Fruit fly (Drosophila melanogaster) whole organism, adult: ENCODE data around the gene CG32249.

Source experiments
- CG11617 ChIP-seq: fragments of 200-800 bp; sonication (Bioruptor generic); optimal IDR thresholded peaks from 2 replicates; lab custom pipeline; 2017; ENCODE audit warnings: mild to moderate bottlenecking, missing biosample characterization, missing genetic modification reagents, missing genetic modification characterization
- CG12768 ChIP-seq: fragments of 200-800 bp; sonication (Bioruptor generic); optimal IDR thresholded peaks from 2 replicates; lab custom pipeline; 2017; ENCODE audit warnings: missing biosample characterization, missing genetic modification characterization, mild to moderate bottlenecking, moderate library complexity, missing genetic modification reagents
- CG14711 ChIP-seq: fragments of 200-800 bp; sonication (Bioruptor generic); optimal IDR thresholded peaks from 2 replicates; lab custom pipeline; 2018; ENCODE audit warnings: missing biosample characterization, mild to moderate bottlenecking, missing genetic modification characterization, moderate library complexity
- CG1620 ChIP-seq: fragments of 200-800 bp; sonication (Bioruptor generic); optimal IDR thresholded peaks from 2 replicates; lab custom pipeline; 2016; ENCODE audit warnings: missing biosample characterization, missing genetic modification characterization
- CG33017 ChIP-seq: fragments of 200-800 bp; sonication (Bioruptor generic); optimal IDR thresholded peaks from 2 replicates; lab custom pipeline; 2018; ENCODE audit warnings: missing biosample characterization, mild to moderate bottlenecking, missing genetic modification characterization, moderate library complexity
- CG5204 ChIP-seq: fragments of 200-800 bp; sonication (Bioruptor generic); optimal IDR thresholded peaks from 2 replicates; lab custom pipeline; 2016; ENCODE audit warnings: missing biosample characterization, missing genetic modification characterization
- CG7045 ChIP-seq: fragments of 200-800 bp; sonication (Bioruptor generic); optimal IDR thresholded peaks from 2 replicates; lab custom pipeline; 2017; ENCODE audit warnings: missing biosample characterization, mild to moderate bottlenecking, missing genetic modification characterization
- CG7101 ChIP-seq: fragments of 200-800 bp; sonication (Bioruptor generic); optimal IDR thresholded peaks from 2 replicates; lab custom pipeline; 2018; ENCODE audit warnings: missing biosample characterization, mild to moderate bottlenecking, missing genetic modification characterization, moderate library complexity
- Clk ChIP-seq: fragments of 200-800 bp; sonication (Bioruptor generic); optimal IDR thresholded peaks from 2 replicates; lab custom pipeline; 2017; ENCODE audit warnings: missing biosample characterization, missing genetic modification characterization
- Hr96 ChIP-seq: fragments of 200-800 bp; sonication (Bioruptor generic); optimal IDR thresholded peaks from 2 replicates; lab custom pipeline; 2016; ENCODE audit warnings: missing biosample characterization, missing genetic modification characterization
- Mnt ChIP-seq: fragments of 200-800 bp; sonication (Bioruptor generic); optimal IDR thresholded peaks from 2 replicates; lab custom pipeline; 2016; ENCODE audit warnings: missing biosample characterization, mild to moderate bottlenecking, missing genetic modification characterization
- bab1 ChIP-seq: fragments of 200-800 bp; sonication (Bioruptor generic); optimal IDR thresholded peaks from 3 replicates; lab custom pipeline; 2019; ENCODE audit warnings: missing biosample characterization, mild to moderate bottlenecking, missing genetic modification characterization, moderate library complexity
- cic ChIP-seq: fragments of 200-800 bp; sonication (Bioruptor generic); optimal IDR thresholded peaks from 2 replicates; lab custom pipeline; 2017; ENCODE audit warnings: missing biosample characterization, mild to moderate bottlenecking, missing genetic modification characterization, moderate library complexity
- cnc ChIP-seq, 2 experiments: fragments of >200 bp; optimal IDR thresholded peaks; 2 replicates each; lab custom pipeline; 2017
- kay ChIP-seq: fragments of 200-800 bp; sonication (Bioruptor generic); peaks from one replicate; lab custom pipeline; 2016; ENCODE audit warnings: missing biosample characterization, missing genetic modification characterization, borderline replicate concordance
- ovo ChIP-seq: fragments of 200-800 bp; sonication (Bioruptor generic); optimal IDR thresholded peaks from 2 replicates; lab custom pipeline; 2016; ENCODE audit warnings: missing biosample characterization, missing genetic modification characterization
- pad ChIP-seq: fragments of 200-800 bp; sonication (Bioruptor generic); optimal IDR thresholded peaks from 3 replicates; lab custom pipeline; 2017; ENCODE audit warnings: missing biosample characterization, missing genetic modification characterization, mild to moderate bottlenecking, moderate library complexity, missing genetic modification reagents
- tj ChIP-seq: fragments of 200-800 bp; sonication (Bioruptor generic); optimal IDR thresholded peaks from 3 replicates; lab custom pipeline; 2017; ENCODE audit warnings: missing biosample characterization, mild to moderate bottlenecking, missing genetic modification characterization, moderate library complexity
- toe ChIP-seq: fragments of 200-800 bp; sonication (Bioruptor generic); optimal IDR thresholded peaks from 2 replicates; lab custom pipeline; 2016; ENCODE audit warnings: missing biosample characterization, missing genetic modification characterization

CG32249 gene

DNA sequence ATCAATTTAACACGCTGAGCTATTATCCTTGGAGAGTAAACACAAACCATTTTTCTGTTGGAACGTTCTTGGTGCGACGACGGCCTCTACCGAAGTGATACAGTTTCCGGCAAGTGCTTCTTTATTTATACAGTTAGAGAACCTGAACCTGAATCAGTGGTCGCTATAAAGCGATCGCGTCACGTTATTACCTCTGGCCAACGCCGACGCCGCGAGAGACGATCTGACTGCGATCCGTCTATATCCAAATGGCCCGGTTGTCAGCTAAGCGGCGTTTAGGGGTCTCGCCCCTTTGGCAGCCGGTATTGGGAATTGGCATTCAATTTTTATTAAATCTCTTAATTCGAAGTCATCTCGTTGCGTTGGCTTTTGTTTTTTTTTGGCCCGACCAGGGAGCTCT lies 11.7 kb upstream of the CG32249 start, which contains the start of gene CG11345:
Gene CG11345 (minus strand): TSS at position 101 of the 400 bp plus-strand sequence.
- no peak for TF ChIP-seq CG33017 (tag; lab: Kevin White, UChicago)

DNA sequence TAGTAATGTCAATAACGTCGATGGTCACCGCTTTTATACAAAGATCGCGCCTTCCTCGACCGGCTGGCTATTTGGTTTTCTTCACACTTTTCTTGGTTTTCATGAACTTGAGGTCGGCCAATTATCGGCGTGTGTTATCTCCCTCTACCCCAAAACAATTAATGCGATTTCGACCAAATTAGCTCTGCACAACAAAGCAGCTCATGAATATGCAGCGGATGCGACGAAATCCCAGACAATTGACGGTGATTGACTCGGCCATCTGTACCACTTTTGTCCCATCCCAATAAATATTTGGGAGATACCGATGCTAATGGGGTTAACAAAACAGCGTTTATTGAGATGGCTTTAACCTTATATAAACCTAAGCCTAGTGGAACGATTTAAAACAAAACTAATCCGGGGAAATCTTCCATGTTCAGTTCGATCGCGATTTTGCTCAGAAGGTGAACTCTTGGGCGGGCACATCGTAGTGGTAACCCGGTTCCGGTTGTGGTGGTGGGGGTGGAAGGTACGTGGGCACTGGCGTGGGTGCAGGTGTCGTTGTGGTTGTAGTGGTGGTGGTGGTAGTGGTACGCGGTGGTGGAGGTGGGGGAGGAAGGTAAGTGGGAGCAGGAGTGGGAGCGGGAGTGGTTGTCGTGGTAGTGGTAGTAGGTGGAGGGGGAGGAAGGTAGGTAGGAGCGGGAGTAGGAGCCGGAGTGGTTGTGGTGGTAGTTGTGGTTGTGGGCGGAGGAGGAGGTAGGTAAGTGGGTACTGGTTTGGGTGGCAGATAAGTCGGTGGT lies 9.3 kb upstream of the CG32249 start, which contains the start of gene CG15022:
Gene CG15022 (minus strand): TSS at position 11 of the 782 bp plus-strand sequence.
- TF ChIP-seq bab1 (GFP tag; lab: Kevin White, UChicago) (no peak), CG7101 (tag; lab: Kevin White, UChicago) (no peak), toe (GFP tag; lab: Kevin White, UChicago) (no peak), pad (GFP tag; lab: Kevin White, UChicago) (no peak), ovo (GFP tag; lab: Kevin White, UChicago) (no peak), tj (GFP tag; lab: Kevin White, UChicago) (no peak), CG7045 (GFP tag; lab: Kevin White, UChicago) (no peak)

dm6 chr3L:4461454-4462045 lies 8.3 kb upstream of the CG32249 start, which contains the start of gene CG15023:
Gene CG15023, minus strand, starts transcription at chr3L:4461504.
- TF ChIP-seq Clk (GFP tag; lab: Kevin White, UChicago) (no peak), tj (GFP tag; lab: Kevin White, UChicago) (no peak), Hr96 (GFP tag; lab: Kevin White, UChicago) (no peak), CG5204 (no peak)

dm6 chr3L:4463773-4464301 lies 6.0 kb upstream of the CG32249 start, which contains the start of gene CG15024:
Gene CG15024, minus strand, starts transcription at chr3L:4463823.
- TF ChIP-seq cnc (optimal IDR thresholded peaks at IDR 0.05; lab: Kevin White, UChicago) (no peak), CG11617 (no peak), CG1620 (GFP tag; lab: Kevin White, UChicago) (no peak), cic (GFP tag; lab: Kevin White, UChicago) (no peak), CG14711 (tag; lab: Kevin White, UChicago) (no peak), CG7101 (tag; lab: Kevin White, UChicago) (no peak), kay (no peak), Mnt (GFP tag; lab: Kevin White, UChicago) (no peak), Hr96 (GFP tag; lab: Kevin White, UChicago) (no peak), pad (GFP tag; lab: Kevin White, UChicago) (no peak)

DNA sequence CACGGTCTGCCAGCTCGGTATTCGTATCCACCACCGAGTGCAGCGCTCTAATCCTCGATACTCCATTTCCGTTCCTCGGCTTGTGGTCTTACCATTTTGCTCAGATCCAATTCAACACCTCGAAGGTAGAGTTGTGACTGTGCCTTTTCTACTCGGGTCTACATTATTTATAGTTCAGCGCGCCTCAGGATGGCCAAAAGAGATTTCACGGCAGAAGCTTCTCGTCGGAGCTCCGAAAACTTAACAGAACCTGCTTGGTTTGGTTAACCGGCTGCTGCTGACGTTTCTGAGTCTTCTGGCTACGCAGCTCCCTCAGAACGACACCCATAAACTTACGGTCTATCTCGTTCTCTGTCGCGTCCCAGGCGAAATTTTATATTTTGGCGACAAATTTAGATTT lies 3.3 kb upstream of the CG32249 start, which contains the start of gene CG32241:
Gene CG32241 (minus strand): TSS at position 101 of the 400 bp plus-strand sequence.
- TF ChIP-seq CG12768 (GFP tag; lab: Kevin White, UChicago) (no peak), Clk (GFP tag; lab: Kevin White, UChicago) (no peak), Mnt (GFP tag; lab: Kevin White, UChicago) (no peak), bab1 (GFP tag; lab: Kevin White, UChicago) (no peak), cnc (optimal IDR thresholded peaks at IDR 0.05; lab: Kevin White, UChicago) (no peak), CG7045 (GFP tag; lab: Kevin White, UChicago) (no peak)

DNA sequence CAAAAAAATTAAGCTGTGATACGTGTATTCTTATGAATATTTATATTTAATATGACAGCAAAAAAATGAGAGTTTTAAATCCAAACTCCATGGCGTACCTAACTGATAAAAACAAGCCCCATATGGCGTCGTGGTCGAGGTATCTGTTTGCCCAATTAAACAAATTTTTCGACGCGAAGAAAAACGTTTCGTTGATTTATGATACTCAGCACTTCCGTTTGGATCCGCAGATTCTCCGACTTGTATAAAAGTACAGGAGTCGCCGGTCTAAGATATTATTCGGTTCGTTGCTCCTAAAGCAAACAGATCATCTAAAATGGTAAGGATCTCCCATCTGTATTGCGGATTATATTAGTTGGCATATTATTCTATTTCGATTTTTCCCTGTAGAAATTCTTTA lies 1.6 kb downstream of the CG32249 start, which contains the start of gene CG32248:
Gene CG32248 (plus strand): TSS at position 301 of the 400 bp plus-strand sequence.
- TF ChIP-seq cic (GFP tag; lab: Kevin White, UChicago) = no peak
- no peak for TF ChIP-seq CG33017 (tag; lab: Kevin White, UChicago)
- TF ChIP-seq Mnt (GFP tag; lab: Kevin White, UChicago) = no peak
- TF ChIP-seq CG12768 (GFP tag; lab: Kevin White, UChicago) = no peak
- TF ChIP-seq CG7045 (GFP tag; lab: Kevin White, UChicago) = no peak
- TF ChIP-seq CG7101 (tag; lab: Kevin White, UChicago) = no peak
- TF ChIP-seq tj (GFP tag; lab: Kevin White, UChicago) = no peak

DNA sequence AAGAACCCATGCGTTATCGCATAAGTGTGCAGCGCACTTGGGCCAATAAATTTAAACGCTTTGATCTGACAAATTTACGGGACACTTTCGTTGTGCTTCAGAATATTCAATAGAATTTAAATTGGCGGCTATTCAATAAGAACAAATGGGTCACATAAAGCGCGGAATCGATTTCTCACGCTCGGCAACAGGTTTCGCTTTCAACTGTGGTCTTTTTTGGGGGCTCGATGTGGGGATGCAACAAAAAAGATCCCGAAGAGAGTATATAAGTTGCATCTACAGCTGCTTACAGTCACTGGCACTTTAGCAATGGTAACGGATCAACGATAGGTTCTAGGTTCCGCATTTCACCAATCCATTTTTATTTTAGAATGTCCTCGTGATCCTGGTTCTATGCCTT lies 3.0 kb downstream of the CG32249 start, which contains the start of gene CG11349:
Gene CG11349 (plus strand): TSS at position 301 of the 400 bp plus-strand sequence.
- TF ChIP-seq cnc (optimal IDR thresholded peaks at IDR 0.05; lab: Kevin White, UChicago) = no peak
- TF ChIP-seq Clk (GFP tag; lab: Kevin White, UChicago) = no peak
- no peak for TF ChIP-seq toe (GFP tag; lab: Kevin White, UChicago)
- TF ChIP-seq pad (GFP tag; lab: Kevin White, UChicago) = no peak
- no peak for TF ChIP-seq Mnt (GFP tag; lab: Kevin White, UChicago)
- no peak for TF ChIP-seq CG7045 (GFP tag; lab: Kevin White, UChicago)
- TF ChIP-seq tj (GFP tag; lab: Kevin White, UChicago) = no peak
- TF ChIP-seq kay = no peak
- TF ChIP-seq bab1 (GFP tag; lab: Kevin White, UChicago) = no peak
- no peak for TF ChIP-seq CG7101 (tag; lab: Kevin White, UChicago)
- no peak for TF ChIP-seq CG12768 (GFP tag; lab: Kevin White, UChicago)
- TF ChIP-seq CG14711 (tag; lab: Kevin White, UChicago) = no peak
